Worm (Caenorhabditis elegans): ENCODE measurements around the gene F07F6.2.
A peak's percentile ranks its signal among the peaks of the same experiment; 100 is the strongest.

The F07F6.2 gene

DNA sequence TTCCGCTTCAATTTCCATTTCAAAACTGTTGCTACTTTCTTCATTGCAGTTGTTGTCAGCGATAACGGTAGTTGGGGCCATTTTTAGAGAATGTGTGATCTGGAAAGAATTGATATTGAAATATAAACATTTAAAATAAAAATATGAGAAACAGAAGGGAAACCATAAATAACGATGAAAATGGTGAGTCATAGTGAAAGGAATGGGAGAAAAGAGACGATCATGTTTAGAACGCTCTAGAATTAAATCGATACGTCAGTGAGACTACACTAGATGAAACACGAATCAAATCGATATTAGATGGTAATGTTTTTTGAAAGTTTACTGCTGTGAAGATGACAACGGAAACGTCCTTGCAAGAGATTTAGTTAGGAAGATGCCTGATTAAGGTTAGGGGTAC, 21.1 kb upstream of the F07F6.2 start, which contains the start of the genes EEED8.12 and EEED8.4:
Gene EEED8.12, minus strand, starts transcription at position 101 of the 400 bp plus-strand sequence.
Gene EEED8.4, plus strand, starts transcription at position 396 of the 400 bp plus-strand sequence.
- TF ChIP-seq ceh-43 (GFP tag; optimal IDR thresholded peaks at IDR 0.05) (no peak), cnd-1 (tag; optimal IDR thresholded peaks at IDR 0.05) (no peak), nhr-12 (tag; optimal IDR thresholded peaks at IDR 0.05) (no peak), sem-2 (GFP tag; optimal IDR thresholded peaks at IDR 0.05) (no peak), flh-1 (GFP tag; optimal IDR thresholded peaks at IDR 0.05) (no peak), lin-32 (GFP tag; optimal IDR thresholded peaks at IDR 0.05) (no peak), unc-39 (tag; optimal IDR thresholded peaks at IDR 0.05) (no peak), M03D4.4 (tag; optimal IDR thresholded peaks at IDR 0.05) (no peak), nhr-28 (tag; optimal IDR thresholded peaks at IDR 0.05) (no peak), blmp-1 (tag; optimal IDR thresholded peaks at IDR 0.05) (no peak), unc-62 (GFP tag; optimal IDR thresholded peaks at IDR 0.05) (no peak), drap-1 (GFP tag; optimal IDR thresholded peaks at IDR 0.05) (no peak), ces-1 (GFP tag; optimal IDR thresholded peaks at IDR 0.05) (no peak), ham-2 (GFP tag; optimal IDR thresholded peaks at IDR 0.05) (no peak)

- no peak for TF ChIP-seq unc-120 (tag; optimal IDR thresholded peaks at IDR 0.05; ENCODE audit: poor library complexity, severe bottlenecking)
- TF ChIP-seq zip-8 (tag; optimal IDR thresholded peaks at IDR 0.05): peak; percentile 32
Measured at ce11 chrII:5412467-5412866, 17.5 kb upstream of the F07F6.2 start, which contains the start of the genes EEED8.13 and EEED8.18. Gene EEED8.13 (minus strand): TSS chrII:5412567. Gene EEED8.18 (minus strand): TSS chrII:5412610.

DNA sequence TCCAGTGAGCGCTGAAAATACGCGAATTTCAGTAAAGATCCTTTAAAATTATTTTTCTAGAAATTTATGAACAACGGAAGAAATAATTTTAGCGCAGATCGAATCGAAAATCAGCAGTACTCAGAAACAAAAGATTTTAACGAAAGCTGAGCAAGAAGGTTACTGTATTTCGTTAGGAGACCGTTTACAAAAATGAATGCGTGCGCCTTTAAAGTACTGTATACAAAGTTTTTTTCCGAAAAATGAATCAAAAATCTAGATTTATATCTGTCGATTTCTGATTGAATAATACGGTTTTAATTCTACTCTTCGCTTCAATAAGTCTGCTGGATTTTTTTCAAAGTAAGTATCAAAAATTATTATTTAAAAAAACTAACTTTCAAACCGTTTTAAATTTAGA, 16.0 kb upstream of the F07F6.2 start, which contains the start of the genes EEED8.14 and EEED8.3:
Gene EEED8.14, minus strand, starts transcription at position 13 of the 400 bp plus-strand sequence.
Gene EEED8.3, plus strand, starts transcription at position 237 of the 400 bp plus-strand sequence.
- TF ChIP-seq unc-120 (tag; optimal IDR thresholded peaks at IDR 0.05; ENCODE audit: poor library complexity, severe bottlenecking) (no peak), elt-3 (tag; optimal IDR thresholded peaks at IDR 0.05) (no peak), flh-1 (GFP tag; optimal IDR thresholded peaks at IDR 0.05) (no peak), nhr-28 (tag; optimal IDR thresholded peaks at IDR 0.05) (no peak), elt-1 (tag; optimal IDR thresholded peaks at IDR 0.05; ENCODE audit: borderline replicate concordance, insufficient read depth) (no peak), blmp-1 (tag; optimal IDR thresholded peaks at IDR 0.05) (no peak), drap-1 (GFP tag; optimal IDR thresholded peaks at IDR 0.05) (no peak), lsy-2 (tag; optimal IDR thresholded peaks at IDR 0.05) (no peak), bed-3 (GFP tag; optimal IDR thresholded peaks at IDR 0.05) (no peak), cnd-1 (tag; optimal IDR thresholded peaks at IDR 0.05) (no peak), nhr-2 (tag; optimal IDR thresholded peaks at IDR 0.05) (no peak), ceh-83 (GFP tag; optimal IDR thresholded peaks at IDR 0.05) (no peak)

- TF ChIP-seq pha-4 (tag; optimal IDR thresholded peaks at IDR 0.05) (peak; percentile 18), tbx-8 (GFP tag; optimal IDR thresholded peaks at IDR 0.05) (no peak), nhr-2 (tag; optimal IDR thresholded peaks at IDR 0.05) (peak; percentile 14), snpc-4 (tag; optimal IDR thresholded peaks at IDR 0.05) (no peak), cnd-1 (tag; optimal IDR thresholded peaks at IDR 0.05) (no peak), mab-5 (tag; optimal IDR thresholded peaks at IDR 0.05) (peak; percentile 64), drap-1 (GFP tag; optimal IDR thresholded peaks at IDR 0.05) (no peak), ceh-39 (tag; optimal IDR thresholded peaks at IDR 0.05) (no peak), hlh-1 (tag; optimal IDR thresholded peaks at IDR 0.05) (no peak), unc-62 (GFP tag; optimal IDR thresholded peaks at IDR 0.05) (peak; percentile 92)
Measured at ce11 chrII:5416204-5416764, 13.7 kb upstream of the F07F6.2 start, which contains the start of gene EEED8.2. Gene EEED8.2 (plus strand): TSS chrII:5416714.

DNA sequence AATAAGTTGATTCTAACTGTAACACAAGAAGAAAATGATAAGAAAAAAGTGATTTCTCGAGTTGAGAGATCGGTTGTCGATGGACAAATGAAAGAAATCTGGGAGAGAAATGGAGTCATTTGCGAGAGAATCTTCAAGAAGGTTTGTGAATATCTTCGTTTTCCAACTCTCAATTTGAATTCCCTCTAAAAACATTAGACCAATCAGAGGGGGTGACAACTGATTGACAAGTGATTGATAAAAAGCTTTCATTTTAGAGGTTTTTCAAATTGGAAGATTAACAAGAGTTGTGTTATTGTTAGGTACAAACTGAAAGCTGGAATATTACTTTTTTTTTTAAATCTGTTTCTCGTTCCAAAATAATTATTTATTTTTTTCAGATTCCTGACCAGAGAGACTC, 12.1 kb upstream of the F07F6.2 start:
- TF ChIP-seq unc-62 (GFP tag; optimal IDR thresholded peaks at IDR 0.05): peak; percentile 94
- no peak for TF ChIP-seq ham-2 (GFP tag; optimal IDR thresholded peaks at IDR 0.05)

- TF ChIP-seq lin-13 (tag; optimal IDR thresholded peaks at IDR 0.05) (peak; percentile 25), ces-1 (GFP tag; optimal IDR thresholded peaks at IDR 0.05) (peak; percentile 89), mls-2 (tag; optimal IDR thresholded peaks at IDR 0.05) (peak; percentile 52), lsy-2 (tag; optimal IDR thresholded peaks at IDR 0.05) (no peak), flh-1 (GFP tag; optimal IDR thresholded peaks at IDR 0.05) (no peak), ztf-11 (tag; optimal IDR thresholded peaks at IDR 0.05) (peak; percentile 13), sem-2 (GFP tag; optimal IDR thresholded peaks at IDR 0.05) (no peak), drap-1 (GFP tag; optimal IDR thresholded peaks at IDR 0.05) (no peak), nhr-237 (tag; optimal IDR thresholded peaks at IDR 0.05) (no peak), nhr-76 (tag; optimal IDR thresholded peaks at IDR 0.05) (no peak), pha-4 (tag; optimal IDR thresholded peaks at IDR 0.05) (no peak), lin-32 (GFP tag; optimal IDR thresholded peaks at IDR 0.05) (peak; percentile 67), elt-3 (tag; optimal IDR thresholded peaks at IDR 0.05) (no peak), mab-5 (tag; optimal IDR thresholded peaks at IDR 0.05) (no peak), tbx-8 (GFP tag; optimal IDR thresholded peaks at IDR 0.05) (no peak), hlh-1 (tag; optimal IDR thresholded peaks at IDR 0.05) (peak; percentile 75), mep-1 (tag; optimal IDR thresholded peaks at IDR 0.05) (no peak), ceh-39 (tag; optimal IDR thresholded peaks at IDR 0.05) (peak; percentile 18), unc-39 (tag; optimal IDR thresholded peaks at IDR 0.05) (no peak), ceh-83 (GFP tag; optimal IDR thresholded peaks at IDR 0.05) (no peak), nhr-2 (tag; optimal IDR thresholded peaks at IDR 0.05) (no peak), ceh-43 (GFP tag; optimal IDR thresholded peaks at IDR 0.05) (peak; percentile 59), nhr-12 (tag; optimal IDR thresholded peaks at IDR 0.05) (no peak), snpc-4 (tag; optimal IDR thresholded peaks at IDR 0.05) (no peak), cnd-1 (tag; optimal IDR thresholded peaks at IDR 0.05) (peak; percentile 84), zip-8 (tag; optimal IDR thresholded peaks at IDR 0.05) (no peak), elt-1 (tag; optimal IDR thresholded peaks at IDR 0.05; ENCODE audit: borderline replicate concordance, insufficient read depth) (no peak), unc-62 (GFP tag; optimal IDR thresholded peaks at IDR 0.05) (no peak), ham-2 (GFP tag; optimal IDR thresholded peaks at IDR 0.05) (no peak), unc-120 (tag; optimal IDR thresholded peaks at IDR 0.05; ENCODE audit: poor library complexity, severe bottlenecking) (peak; percentile 14), bed-3 (GFP tag; optimal IDR thresholded peaks at IDR 0.05) (no peak)
Measured at ce11 chrII:5418317-5418716, 11.7 kb upstream of the F07F6.2 start.
